Fruit fly (Drosophila melanogaster): Measurements from ENCODE around the gene Cnot4.
A peak's percentile ranks its signal among the peaks of the same experiment; 100 is the strongest.

Cnot4 gene

dm6 chr2L:10386208-10386805 lies 10.2 kb upstream of the Cnot4 start, which contains the start of the genes Cdk1 and mRpS7:
Gene Cdk1 (minus strand): TSS chr2L:10386262.
Gene mRpS7 (plus strand): TSS chr2L:10386662.
- peak; percentile 36 for TF ChIP-seq CG17801 (GFP tag; optimal IDR thresholded peaks at IDR 0.05; ENCODE audit: partially characterized antibody)

DNA sequence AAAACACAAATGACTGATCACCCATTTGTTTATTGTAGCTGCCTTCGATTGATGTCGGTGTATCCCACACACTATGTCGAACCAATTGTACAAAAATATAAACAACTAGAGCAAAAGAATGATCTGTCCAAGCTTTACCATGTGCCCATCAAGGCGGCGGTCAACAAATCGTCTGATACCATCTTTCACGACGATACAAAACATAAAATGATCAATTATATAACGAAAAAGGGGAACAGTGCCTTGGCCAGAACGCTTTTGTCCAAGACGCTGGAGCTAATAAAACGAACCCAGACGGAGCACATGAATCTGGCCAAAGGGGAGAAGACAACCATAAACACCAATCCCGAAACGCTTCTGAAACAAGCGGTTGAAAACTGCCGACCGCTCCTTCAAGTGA lies 9.7 kb upstream of the Cnot4 start:
- no peak for TF ChIP-seq CG17801 (GFP tag; optimal IDR thresholded peaks at IDR 0.05; ENCODE audit: partially characterized antibody)

dm6 chr2L:10387869-10388726 lies 8.4 kb upstream of the Cnot4 start, which contains the start of gene da:
Gene da (plus strand): TSS chr2L:10388105.
- peak; percentile 41 for TF ChIP-seq CG17801 (GFP tag; optimal IDR thresholded peaks at IDR 0.05; ENCODE audit: partially characterized antibody)

- no peak for TF ChIP-seq CG17801 (GFP tag; optimal IDR thresholded peaks at IDR 0.05; ENCODE audit: partially characterized antibody)
Measured at dm6 chr2L:10393467-10393866, 3.0 kb upstream of the Cnot4 start.

- peak; percentile 8 for TF ChIP-seq CG17801 (GFP tag; optimal IDR thresholded peaks at IDR 0.05; ENCODE audit: partially characterized antibody)
Measured at dm6 chr2L:10395035-10395434, 1.5 kb upstream of the Cnot4 start.

DNA sequence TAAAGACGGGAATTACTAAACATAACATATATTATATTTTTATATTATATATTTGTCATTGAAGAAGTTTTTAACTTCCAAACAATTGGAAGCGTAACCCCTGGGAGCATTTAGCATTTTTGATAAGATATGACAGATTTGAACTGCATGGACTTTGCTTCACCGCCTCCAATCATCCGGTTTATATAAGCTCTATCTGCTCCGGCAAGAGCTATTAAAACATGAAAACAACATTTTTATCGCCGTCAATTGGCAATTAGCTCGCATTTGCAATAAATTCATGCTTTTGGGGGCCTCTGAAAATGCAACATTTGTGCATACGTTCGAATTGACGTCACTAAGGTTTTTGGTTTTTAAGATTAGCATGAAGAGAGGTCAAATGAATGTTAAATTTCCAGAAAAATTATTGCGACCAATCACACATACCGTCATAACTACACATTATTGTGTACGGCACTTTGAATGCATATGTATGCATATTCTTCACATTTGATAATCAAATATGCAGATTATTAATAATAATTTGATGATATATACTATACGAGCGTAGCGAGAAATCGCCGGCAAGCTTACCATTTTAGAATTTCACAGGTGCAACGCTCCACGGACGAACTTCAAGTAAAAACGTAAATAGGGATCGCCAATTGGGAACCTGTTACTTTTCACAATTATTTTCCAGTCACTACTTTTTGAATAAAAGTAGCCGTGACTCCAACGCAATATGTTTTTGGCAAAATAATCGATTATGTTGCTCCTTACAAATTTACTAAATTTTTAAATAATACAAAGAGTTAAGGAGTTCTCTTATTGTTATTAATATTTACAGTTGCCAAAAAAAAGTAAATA lies 651 bp upstream of the Cnot4 start, which contains the start of gene Mdh1:
TSS of gene Mdh1 (minus strand) at position 691 of the 846 bp plus-strand sequence.
- TF ChIP-seq CG17801 (GFP tag; optimal IDR thresholded peaks at IDR 0.05; ENCODE audit: partially characterized antibody) = no peak

dm6 chr2L:10396877-10397587 lies 516 bp downstream of the Cnot4 start:
- no peak for TF ChIP-seq CG17801 (GFP tag; optimal IDR thresholded peaks at IDR 0.05; ENCODE audit: partially characterized antibody)

DNA sequence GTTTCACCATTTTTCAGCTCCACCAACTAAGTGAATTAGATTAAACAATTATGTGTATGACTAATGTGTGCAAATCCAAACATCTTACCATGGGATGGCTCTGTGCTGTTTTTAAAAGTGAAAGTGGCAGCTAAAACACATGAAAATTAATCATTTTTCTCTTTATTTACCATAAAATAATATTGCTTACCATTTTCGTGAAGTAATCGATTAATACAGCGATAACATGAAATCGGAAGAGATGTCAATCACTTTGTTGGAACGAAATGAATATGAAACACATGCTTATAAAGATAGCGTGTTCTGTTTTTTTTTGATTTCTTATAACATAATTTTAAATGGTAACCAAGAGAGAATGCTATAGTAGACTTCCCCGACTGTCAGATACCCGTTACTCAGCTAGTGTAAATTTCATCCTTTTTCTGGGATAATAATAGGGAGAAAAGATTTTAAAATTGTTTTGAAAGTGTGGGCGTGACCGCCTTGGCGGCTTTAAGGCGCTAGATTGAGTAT lies 7.3 kb downstream of the Cnot4 start:
- TF ChIP-seq CG17801 (GFP tag; optimal IDR thresholded peaks at IDR 0.05; ENCODE audit: partially characterized antibody) = no peak

DNA sequence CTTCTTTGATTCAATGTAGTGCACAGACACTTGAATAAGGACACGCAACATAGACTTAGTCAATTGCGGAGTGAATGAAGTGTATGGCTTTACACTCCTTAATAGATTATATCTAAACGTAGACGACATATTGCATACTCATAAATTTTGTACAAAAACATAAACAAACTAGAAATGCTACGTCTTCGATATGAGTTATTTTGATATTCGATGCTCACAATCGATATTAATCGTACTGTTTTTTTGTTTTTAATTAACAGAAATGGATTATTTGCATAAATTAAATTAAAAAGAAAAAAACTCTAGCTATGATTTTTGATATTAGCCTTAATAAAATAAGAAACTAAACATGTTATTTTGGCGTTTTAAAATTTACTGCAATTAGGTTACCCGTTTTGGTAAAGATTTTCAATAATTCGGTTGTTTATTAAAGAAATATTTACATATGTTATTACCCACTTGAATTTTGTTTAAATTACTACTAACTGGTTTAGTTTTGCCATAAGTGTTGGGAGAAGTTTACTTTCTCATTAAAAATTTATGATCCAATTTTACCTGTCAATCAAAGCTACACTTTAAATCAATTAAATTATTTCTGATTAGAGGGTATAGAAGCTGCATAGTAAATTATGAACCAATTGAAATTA lies 8.6 kb downstream of the Cnot4 start, which contains the start of the genes CG17768, LSm-4 and Ir31a:
TSS of gene CG17768 (minus strand) at position 196 of the 647 bp plus-strand sequence.
TSS of gene LSm-4 (minus strand) at position 196 of the 647 bp plus-strand sequence.
TSS of gene Ir31a (plus strand) at position 558 of the 647 bp plus-strand sequence.
- no peak for TF ChIP-seq CG17801 (GFP tag; optimal IDR thresholded peaks at IDR 0.05; ENCODE audit: partially characterized antibody)

dm6 chr2L:10408122-10408576 lies 11.6 kb downstream of the Cnot4 start, which contains the start of the genes Ip259 and RpS27A:
Gene Ip259 (plus strand): TSS chr2L:10408352.
Gene RpS27A (plus strand): TSS chr2L:10408352.
- peak; percentile 83 for TF ChIP-seq CG17801 (GFP tag; optimal IDR thresholded peaks at IDR 0.05; ENCODE audit: partially characterized antibody)

- no peak for TF ChIP-seq CG17801 (GFP tag; optimal IDR thresholded peaks at IDR 0.05; ENCODE audit: partially characterized antibody)
Measured at dm6 chr2L:10413251-10414127, 17.0 kb downstream of the Cnot4 start, which contains the start of the genes CG5355 and Klp31E. Gene CG5355 (minus strand): TSS chr2L:10413463. Gene Klp31E (plus strand): TSS chr2L:10414017.

dm6 chr2L:10418981-10419380 lies 22.5 kb downstream of the Cnot4 start, which contains the start of gene RfC3:
Gene RfC3 (plus strand): TSS chr2L:10419190.
- no peak for TF ChIP-seq CG17801 (GFP tag; optimal IDR thresholded peaks at IDR 0.05; ENCODE audit: partially characterized antibody)
